Fruit fly (Drosophila melanogaster): ENCODE measurements around the gene Sys1.

DNA sequence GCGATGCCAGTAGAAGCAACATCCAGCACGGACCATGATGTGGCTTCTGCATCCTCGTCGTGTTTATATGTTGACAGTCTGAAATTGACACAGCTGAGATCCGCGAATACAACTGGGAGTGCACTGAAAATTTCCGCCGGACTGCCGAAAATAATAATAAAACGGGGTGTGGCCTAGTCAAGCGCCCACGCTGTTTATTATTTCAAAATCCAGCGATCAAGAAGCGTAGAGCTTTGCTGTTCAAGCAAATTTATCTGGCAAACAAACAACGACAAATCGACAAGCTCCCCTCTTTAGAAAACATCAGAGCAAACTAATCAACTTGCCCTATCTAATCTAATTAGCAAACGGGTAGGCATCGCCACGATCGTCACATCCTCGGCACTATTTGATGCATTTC lies 1.4 kb downstream of the Sys1 start:
- TF ChIP-seq Mio (GFP tag; optimal IDR thresholded peaks at IDR 0.05), result no peak
- peak; percentile 25 for TF ChIP-seq br (GFP tag; optimal IDR thresholded peaks at IDR 0.05)
- TF ChIP-seq GATAd (GFP tag; optimal IDR thresholded peaks at IDR 0.05), result no peak
- no peak for TF ChIP-seq Dfd (GFP tag; optimal IDR thresholded peaks at IDR 0.05)
- TF ChIP-seq sage (GFP tag; optimal IDR thresholded peaks at IDR 0.05), result no peak
- no peak for TF ChIP-seq Vsx2 (GFP tag; optimal IDR thresholded peaks at IDR 0.05; ENCODE audit: partially characterized antibody)
- TF ChIP-seq pan (optimal IDR thresholded peaks at IDR 0.05), result no peak
- no peak for TF ChIP-seq jim (GFP tag; optimal IDR thresholded peaks at IDR 0.05)
- TF ChIP-seq brk (GFP tag; optimal IDR thresholded peaks at IDR 0.05), result no peak
